Fruit fly (Drosophila melanogaster): ENCODE results near the gene Taf10b.

The Taf10b gene

DNA sequence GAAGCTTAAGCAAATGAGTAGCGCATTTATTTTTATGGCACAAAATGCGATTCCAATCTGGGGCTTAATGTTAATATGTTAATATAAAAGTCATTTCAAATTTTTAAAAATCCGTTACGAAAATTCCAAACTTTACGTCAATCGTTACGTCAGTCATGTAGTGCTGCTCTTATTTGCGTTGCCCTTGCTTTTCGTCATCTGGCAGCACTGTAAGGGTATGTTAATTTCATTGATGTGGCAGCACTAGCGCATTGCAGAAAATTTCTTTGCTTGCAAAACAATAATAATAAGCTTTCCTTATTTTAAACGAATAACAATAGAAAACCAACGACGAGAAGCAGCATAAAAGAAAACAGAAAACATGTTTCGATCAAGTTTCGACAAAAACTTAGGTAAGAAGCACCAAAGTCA lies 27.8 kb downstream of the Taf10b start, which contains the start of gene Hrs (continued):
- TF ChIP-seq yki (optimal IDR thresholded peaks at IDR 0.05) (no peak), croc (GFP tag; conservative IDR thresholded peaks at IDR 0.05) (no peak), CG15601 (tag; optimal IDR thresholded peaks at IDR 0.05) (peak; percentile 17), Sox100B (GFP tag; optimal IDR thresholded peaks at IDR 0.05) (no peak), ap (GFP tag; IDR thresholded peaks at IDR 0.05) (no peak), CG7839 (tag; optimal IDR thresholded peaks at IDR 0.05) (no peak), otp (GFP tag; IDR thresholded peaks at IDR 0.05) (no peak), CG13287 (GFP tag; IDR thresholded peaks at IDR 0.05; ENCODE audit: partially characterized antibody) (peak; percentile 33; the same call in 1 of the 2 replicates), CG2120 (GFP tag; optimal IDR thresholded peaks at IDR 0.05) (no peak), CG5180 (GFP tag; optimal IDR thresholded peaks at IDR 0.05) (no peak), CG4730 (GFP tag; IDR thresholded peaks at IDR 0.05) (no peak), bowl (GFP tag; IDR thresholded peaks at IDR 0.05) (no peak), CG17568 (GFP tag; optimal IDR thresholded peaks at IDR 0.05) (no peak), cas (GFP tag; IDR thresholded peaks at IDR 0.05) (no peak), schlank (tag; optimal IDR thresholded peaks at IDR 0.05) (no peak), CG9932 (GFP tag; IDR thresholded peaks at IDR 0.05) (no peak), CG9876 (GFP tag; optimal IDR thresholded peaks at IDR 0.05) (no peak), phol (tag; optimal IDR thresholded peaks at IDR 0.05) (peak; percentile 50), Optix (GFP tag; IDR thresholded peaks at IDR 0.05) (no peak), CG8478 (optimal IDR thresholded peaks at IDR 0.05) (no peak), Ravus (GFP tag; IDR thresholded peaks at IDR 0.05) (no peak), trem (tag; optimal IDR thresholded peaks at IDR 0.05) (peak; percentile 86), dmrt99B (tag; optimal IDR thresholded peaks at IDR 0.05) (no peak), Neu2 (GFP tag; optimal IDR thresholded peaks at IDR 0.05; ENCODE audit: borderline replicate concordance) (no peak), aop (GFP tag; IDR thresholded peaks at IDR 0.05) (no peak), odd (GFP tag; optimal IDR thresholded peaks at IDR 0.05) (no peak), Stat92E (GFP tag; optimal IDR thresholded peaks at IDR 0.05) (no peak), CG10209 (GFP tag; optimal IDR thresholded peaks at IDR 0.05) (no peak), CG1832 (GFP tag; optimal IDR thresholded peaks at IDR 0.05) (no peak), CG1603 (tag; optimal IDR thresholded peaks at IDR 0.05) (peak; percentile 77), lmd (GFP tag; IDR thresholded peaks at IDR 0.05) (no peak), eve (GFP tag; optimal IDR thresholded peaks at IDR 0.05) (no peak), luna (GFP tag; optimal IDR thresholded peaks at IDR 0.05) (no peak), CG9797 (GFP tag; optimal IDR thresholded peaks at IDR 0.05) (peak; percentile 51), CTCF (GFP tag; optimal IDR thresholded peaks at IDR 0.05) (peak; percentile 22), Ptx1 (GFP tag; IDR thresholded peaks at IDR 0.05) (no peak), CG30020 (tag; optimal IDR thresholded peaks at IDR 0.05) (peak; percentile 1), fu2 (GFP tag; optimal IDR thresholded peaks at IDR 0.05) (no peak), HLH54F (GFP tag; optimal IDR thresholded peaks at IDR 0.05) (no peak), disco-r (GFP tag; optimal IDR thresholded peaks at IDR 0.05) (no peak), slbo (GFP tag; IDR thresholded peaks at IDR 0.05) (no peak), CG11398 (GFP tag; optimal IDR thresholded peaks at IDR 0.05) (no peak), pros (GFP tag; optimal IDR thresholded peaks at IDR 0.05) (no peak), gce (GFP tag; IDR thresholded peaks at IDR 0.05) (no peak), Six4 (GFP tag; optimal IDR thresholded peaks at IDR 0.05) (no peak), CG10267 (tag; optimal IDR thresholded peaks at IDR 0.05) (peak; percentile 54), Asciz (GFP tag; optimal IDR thresholded peaks at IDR 0.05) (no peak), CG4617 (GFP tag; optimal IDR thresholded peaks at IDR 0.05; ENCODE audit: borderline replicate concordance) (peak; percentile 95), B-H1 (GFP tag; IDR thresholded peaks at IDR 0.05) (no peak), CG12391 (tag; optimal IDR thresholded peaks at IDR 0.05) (no peak), pho (GFP tag; optimal IDR thresholded peaks at IDR 0.05) (no peak), CG12155 (GFP tag; optimal IDR thresholded peaks at IDR 0.05) (no peak), Fer3 (tag; optimal IDR thresholded peaks at IDR 0.05) (no peak)

Data from whole organism, embryonic.